Worm (Caenorhabditis elegans): ENCODE data around the gene K11D12.11.

The K11D12.11 gene

ce11 chrV:5084957-5085465 lies 45.6 kb upstream of the K11D12.11 start, which contains the start of gene Y58A7A.4:
Gene Y58A7A.4, minus strand, starts transcription at chrV:5085007.
- TF ChIP-seq nhr-129 (tag; optimal IDR thresholded peaks at IDR 0.05): peak; percentile 2
- no peak for TF ChIP-seq sma-9 (GFP tag; optimal IDR thresholded peaks at IDR 0.05)
- no peak for TF ChIP-seq sma-9 (tag; optimal IDR thresholded peaks at IDR 0.05)

DNA sequence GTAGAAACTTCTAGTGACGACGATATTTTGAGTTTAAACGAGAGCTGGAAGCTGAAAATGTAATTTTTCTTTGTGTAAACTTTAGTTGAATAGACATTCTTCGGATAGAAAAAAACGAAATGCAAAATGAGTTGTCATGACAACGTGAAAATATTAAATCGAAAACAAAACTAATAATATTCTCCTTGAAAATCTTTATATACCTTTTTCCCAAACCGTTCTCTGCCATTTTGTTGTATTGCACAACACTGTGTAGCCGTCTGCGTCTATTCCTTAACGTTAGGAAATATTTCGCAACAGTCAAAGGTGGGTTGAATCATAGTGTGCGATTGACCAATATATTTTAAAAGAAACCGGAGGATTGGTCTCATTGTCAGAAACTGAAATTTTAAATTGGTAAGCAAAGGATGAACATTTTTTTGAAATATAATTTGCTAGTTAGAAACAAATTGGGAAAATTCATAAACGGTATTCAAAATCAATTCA lies 41.5 kb upstream of the K11D12.11 start, which contains the start of gene Y58A7A.3:
Gene Y58A7A.3 (minus strand): TSS at position 51 of the 486 bp plus-strand sequence.
- TF ChIP-seq mbf-1 (tag; optimal IDR thresholded peaks at IDR 0.05) (no peak), nhr-11 (tag; optimal IDR thresholded peaks at IDR 0.05) (no peak), lsy-2 (tag; optimal IDR thresholded peaks at IDR 0.05) (peak in 1 of 2 experiments; percentile 31), sma-3 (GFP tag; optimal IDR thresholded peaks at IDR 0.05) (peak; percentile 43), R02D3.7 (tag; optimal IDR thresholded peaks at IDR 0.05) (no peak), sma-9 (GFP tag; optimal IDR thresholded peaks at IDR 0.05) (peak; percentile 33), sma-9 (tag; optimal IDR thresholded peaks at IDR 0.05) (no peak), nhr-6 (tag; optimal IDR thresholded peaks at IDR 0.05) (no peak), elt-3 (tag; optimal IDR thresholded peaks at IDR 0.05) (no peak), F13H6.1 (tag; optimal IDR thresholded peaks at IDR 0.05) (peak; percentile 17), nhr-25 (tag; optimal IDR thresholded peaks at IDR 0.05) (peak; percentile 57), lin-11 (tag; optimal IDR thresholded peaks at IDR 0.05) (no peak), ztf-4 (tag; optimal IDR thresholded peaks at IDR 0.05) (no peak), C34F6.9 (tag; optimal IDR thresholded peaks at IDR 0.05) (peak; percentile 62), ceh-82 (tag; optimal IDR thresholded peaks at IDR 0.05) (no peak), ZK546.5 (tag; optimal IDR thresholded peaks at IDR 0.05) (no peak), unc-55 (GFP tag; optimal IDR thresholded peaks at IDR 0.05) (peak; percentile 50), snpc-4 (tag; optimal IDR thresholded peaks at IDR 0.05) (no peak), crh-2 (tag; optimal IDR thresholded peaks at IDR 0.05) (peak; percentile 38), dmd-4 (tag; optimal IDR thresholded peaks at IDR 0.05) (no peak), nhr-129 (tag; optimal IDR thresholded peaks at IDR 0.05) (peak; percentile 100), lin-39 (tag; optimal IDR thresholded peaks at IDR 0.05) (no peak), gmeb-1 (tag; optimal IDR thresholded peaks at IDR 0.05) (peak; percentile 9), unc-39 (tag; optimal IDR thresholded peaks at IDR 0.05) (no peak), ztf-1 (GFP tag; conservative IDR thresholded peaks at IDR 0.05) (no peak), fos-1 (tag; optimal IDR thresholded peaks at IDR 0.05) (peak; percentile 87), nhr-10 (tag; optimal IDR thresholded peaks at IDR 0.05) (no peak)

DNA sequence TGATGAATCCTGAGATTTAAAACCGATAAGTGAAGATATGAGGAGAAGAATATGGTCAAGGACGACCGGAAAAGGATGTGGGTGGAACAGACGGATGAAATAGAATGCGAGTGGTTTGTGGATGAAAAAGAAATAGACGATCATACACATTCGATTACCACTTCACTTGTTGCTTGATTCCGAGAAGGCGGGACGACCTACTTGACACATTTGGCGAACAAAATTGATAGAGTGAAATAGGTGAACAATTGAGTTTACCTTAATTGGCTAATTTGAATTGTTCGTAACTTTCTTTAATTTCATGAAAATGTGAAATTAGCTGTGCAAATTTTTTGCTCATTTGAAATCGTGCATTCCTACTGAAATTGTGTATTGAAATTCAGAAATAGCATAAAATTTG lies 32.7 kb upstream of the K11D12.11 start, which contains the start of gene Y58A7A.2:
Gene Y58A7A.2 (minus strand): TSS at position 101 of the 400 bp plus-strand sequence.
- TF ChIP-seq lin-13 (GFP tag; optimal IDR thresholded peaks at IDR 0.05) (no peak), alr-1 (tag; optimal IDR thresholded peaks at IDR 0.05) (no peak)

- no peak for TF ChIP-seq fos-1 (tag; optimal IDR thresholded peaks at IDR 0.05)
- TF ChIP-seq lin-11 (tag; optimal IDR thresholded peaks at IDR 0.05): no peak
- TF ChIP-seq aly-2 (tag; optimal IDR thresholded peaks at IDR 0.05): no peak
- no peak for TF ChIP-seq nhr-10 (tag; optimal IDR thresholded peaks at IDR 0.05)
- no peak for TF ChIP-seq nhr-6 (tag; optimal IDR thresholded peaks at IDR 0.05)
- no peak for TF ChIP-seq mbf-1 (tag; optimal IDR thresholded peaks at IDR 0.05)
- no peak for TF ChIP-seq nhr-11 (tag; optimal IDR thresholded peaks at IDR 0.05)
- TF ChIP-seq unc-39 (tag; optimal IDR thresholded peaks at IDR 0.05): no peak
- no peak for TF ChIP-seq nhr-77 (tag; optimal IDR thresholded peaks at IDR 0.05)
- no peak for TF ChIP-seq sem-4 (tag; optimal IDR thresholded peaks at IDR 0.05)
- TF ChIP-seq nhr-23 (tag; optimal IDR thresholded peaks at IDR 0.05): no peak
These were observed 30.0 kb upstream of the K11D12.11 start, which contains the start of gene Y58A7A.1 for ce11 chrV:5069440-5069839. Gene Y58A7A.1, minus strand, starts transcription at chrV:5069540.

DNA sequence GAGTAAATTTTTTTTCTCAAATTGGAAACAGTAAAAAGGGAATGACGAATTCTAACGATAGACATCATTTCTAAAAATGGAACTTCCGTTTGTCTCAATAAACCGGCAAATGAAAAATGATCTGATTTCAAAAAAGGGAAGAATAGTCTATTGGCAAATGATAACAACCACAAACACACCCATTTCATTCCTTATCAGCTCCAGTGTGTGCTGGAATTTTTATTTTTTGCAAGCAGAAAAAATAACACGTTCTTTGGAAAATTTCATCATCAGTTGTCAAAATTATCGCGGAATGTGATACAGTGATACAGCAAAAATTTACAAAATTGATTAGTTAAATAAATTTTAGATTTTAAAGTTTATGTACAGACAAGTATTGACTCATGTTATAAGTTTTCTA lies 28.0 kb upstream of the K11D12.11 start:
- no peak for TF ChIP-seq lin-39 (tag; optimal IDR thresholded peaks at IDR 0.05)
- TF ChIP-seq crh-2 (tag; optimal IDR thresholded peaks at IDR 0.05): peak; percentile 58
- no peak for TF ChIP-seq ztf-4 (tag; optimal IDR thresholded peaks at IDR 0.05)
- TF ChIP-seq fos-1 (tag; optimal IDR thresholded peaks at IDR 0.05): peak; percentile 86
